Worm (Caenorhabditis elegans) whole organism, L4 larva: Measurements from ENCODE around the gene Y50D4B.4.

Experiments used
- F44E2.7 ChIP-seq: fragments of 200-800 bp; sonication (Bioruptor generic); IDR thresholded peaks from 2 replicates; pipeline ENCODE4 v2.1.2; 2022; ENCODE audit warnings: missing genetic modification characterization, missing compliant biosample characterization
- F49E8.2 ChIP-seq: sonication (generic microtip); optimal IDR thresholded peaks from 2 replicates; lab custom pipeline; 2016; ENCODE audit warnings: missing compliant biosample characterization, mild to moderate bottlenecking, missing genetic modification characterization, borderline replicate concordance
- Y5F2A.4 ChIP-seq: fragments of 200-800 bp; sonication (Bioruptor generic); optimal IDR thresholded peaks from 2 replicates; lab custom pipeline; 2018; ENCODE audit warnings: mild to moderate bottlenecking, missing genetic modification characterization, missing compliant biosample characterization
- aha-1 ChIP-seq: fragments of 150-350 bp; peaks from one replicate; lab custom pipeline; 2014; ENCODE audit warnings: missing biosample characterization, missing genetic modification characterization
- ama-1 ChIP-seq: fragments of 150-350 bp; optimal IDR thresholded peaks from 2 replicates; lab custom pipeline; 2014; ENCODE audit warnings: inconsistent platforms, mixed read lengths
- attf-4 ChIP-seq: sonication (generic microtip); optimal IDR thresholded peaks from 3 replicates; lab custom pipeline; 2017; ENCODE audit warnings: missing biosample characterization, missing genetic modification characterization
- ceh-20 ChIP-seq: fragments of 200-800 bp; sonication (Bioruptor generic); IDR thresholded peaks from 2 replicates; pipeline ENCODE4 v1.3.6; 2022; ENCODE audit warnings: missing genetic modification reagents, missing genetic modification characterization, missing compliant biosample characterization
- ceh-32 ChIP-seq: sonication (generic microtip); optimal IDR thresholded peaks from 2 replicates; lab custom pipeline; 2016; ENCODE audit warnings: mild to moderate bottlenecking, missing genetic modification characterization, missing compliant biosample characterization; ENCODE audit not compliant: poor library complexity
- ceh-62 ChIP-seq: sonication (generic microtip); optimal IDR thresholded peaks from 2 replicates; lab custom pipeline; 2017; ENCODE audit warnings: missing biosample characterization, missing genetic modification characterization
- ceh-82 ChIP-seq: sonication (generic microtip); optimal IDR thresholded peaks from 2 replicates; lab custom pipeline; 2017; ENCODE audit warnings: missing biosample characterization, missing genetic modification characterization
- ctbp-1 ChIP-seq: fragments of 200-800 bp; sonication (Bioruptor generic); IDR thresholded peaks from 2 replicates; pipeline ENCODE4 v1.3.6; 2022; ENCODE audit warnings: missing genetic modification reagents, missing genetic modification characterization, missing compliant biosample characterization
- daf-16 ChIP-seq, 3 experiments: sonication (generic microtip); optimal IDR thresholded peaks; 2 replicates each; lab custom pipeline; 2016 to 2017; ENCODE audit warnings: missing genetic modification characterization in 3 of 3, missing genetic modification reagents in 3 of 3, mild to moderate bottlenecking in 2 of 3, missing compliant biosample characterization in 2 of 3, missing biosample characterization in 1 of 3, moderate library complexity in 1 of 3
- daf-19 ChIP-seq: fragments of 200-800 bp; sonication (Bioruptor generic); conservative IDR thresholded peaks from 2 replicates; pipeline ENCODE4 v1.3.6; 2022; ENCODE audit warnings: missing genetic modification characterization, missing compliant biosample characterization
- dpl-1 ChIP-seq: fragments of 150-350 bp; optimal IDR thresholded peaks from 2 replicates; lab custom pipeline; 2014; ENCODE audit warnings: missing biosample characterization, missing genetic modification reagents, missing genetic modification characterization
- egl-43 ChIP-seq: fragments of 200-800 bp; sonication (Bioruptor generic); IDR thresholded peaks from 2 replicates; pipeline ENCODE4 v1.3.6; 2022; ENCODE audit warnings: missing genetic modification reagents, missing genetic modification characterization, missing compliant biosample characterization
- fkh-10 ChIP-seq: fragments of 150-350 bp; optimal IDR thresholded peaks from 2 replicates; lab custom pipeline; 2014; ENCODE audit warnings: missing biosample characterization, missing genetic modification reagents, missing genetic modification characterization
- hif-1 ChIP-seq, 2 experiments: sonication (generic microtip); optimal IDR thresholded peaks; 2 replicates each; lab custom pipeline; 2016 to 2017; ENCODE audit warnings: missing compliant biosample characterization in 2 of 2, missing genetic modification characterization in 2 of 2, missing genetic modification reagents in 2 of 2, missing genotype in 2 of 2, mild to moderate bottlenecking in 1 of 2
- hlh-30 ChIP-seq: sonication (generic microtip); optimal IDR thresholded peaks from 2 replicates; lab custom pipeline; 2017; ENCODE audit warnings: antibody characterized with exemption, mild to moderate bottlenecking, missing genetic modification characterization, missing compliant biosample characterization; ENCODE audit not compliant: insufficient read depth
- hmg-1.1 ChIP-seq: fragments of 200-800 bp; sonication (Bioruptor generic); IDR thresholded peaks from 2 replicates; pipeline ENCODE4 v1.3.6; 2022; ENCODE audit warnings: missing genetic modification reagents, missing genetic modification characterization, missing compliant biosample characterization
- jun-1 ChIP-seq: fragments of 150-350 bp; optimal IDR thresholded peaks from 2 replicates; lab custom pipeline; 2014; ENCODE audit warnings: missing biosample characterization, missing genetic modification reagents, missing genetic modification characterization
- lin-29 ChIP-seq: fragments of 200-800 bp; sonication (Bioruptor generic); IDR thresholded peaks from 2 replicates; pipeline ENCODE4 v1.3.6; 2022; ENCODE audit warnings: missing genetic modification reagents, missing genetic modification characterization, missing compliant biosample characterization
- lin-38 ChIP-seq: fragments of 200-800 bp; sonication (Bioruptor generic); IDR thresholded peaks from 2 replicates; pipeline ENCODE4 v1.3.6; 2022; ENCODE audit warnings: missing genetic modification reagents, missing genetic modification characterization, missing compliant biosample characterization
- lin-39 ChIP-seq: fragments of 150-350 bp; optimal IDR thresholded peaks from 2 replicates; lab custom pipeline; 2014; ENCODE audit warnings: missing biosample characterization, missing genetic modification reagents, missing genetic modification characterization
- lir-3 ChIP-seq: sonication (generic microtip); optimal IDR thresholded peaks from 2 replicates; lab custom pipeline; 2016; ENCODE audit warnings: mild to moderate bottlenecking, missing genetic modification characterization, missing compliant biosample characterization
- madf-9 ChIP-seq: fragments of 200-800 bp; sonication (Bioruptor generic); conservative IDR thresholded peaks from 2 replicates; pipeline ENCODE4 v1.3.6; 2022; ENCODE audit warnings: missing genetic modification reagents, missing genetic modification characterization, missing compliant biosample characterization
- mxl-2 ChIP-seq: fragments of 200-800 bp; sonication (Bioruptor generic); conservative IDR thresholded peaks from 2 replicates; pipeline ENCODE4 v1.3.6; 2022; ENCODE audit warnings: missing genetic modification reagents, missing genetic modification characterization, missing compliant biosample characterization
- mxl-3 ChIP-seq: fragments of 200-800 bp; sonication (Bioruptor generic); optimal IDR thresholded peaks from 2 replicates; lab custom pipeline; 2018; ENCODE audit warnings: mild to moderate bottlenecking, missing genetic modification characterization, missing compliant biosample characterization
- nhr-6 ChIP-seq: fragments of 150-350 bp; optimal IDR thresholded peaks from 2 replicates; lab custom pipeline; 2014; ENCODE audit warnings: missing biosample characterization, missing genetic modification characterization
- nhr-77 ChIP-seq: fragments of 150-350 bp; optimal IDR thresholded peaks from 2 replicates; lab custom pipeline; 2014; ENCODE audit warnings: missing biosample characterization, missing genetic modification characterization
- php-3 ChIP-seq: fragments of 200-800 bp; sonication (Bioruptor generic); IDR thresholded peaks from 2 replicates; pipeline ENCODE4 v1.3.6; 2022; ENCODE audit warnings: missing genetic modification reagents, missing genetic modification characterization, missing compliant biosample characterization
- saeg-2 ChIP-seq: fragments of 200-800 bp; sonication (Bioruptor generic); IDR thresholded peaks from 2 replicates; pipeline ENCODE4 v1.3.6; 2022; ENCODE audit warnings: missing genetic modification reagents, missing genetic modification characterization, missing compliant biosample characterization
- set-16 ChIP-seq: fragments of 200-800 bp; sonication (Bioruptor generic); IDR thresholded peaks from 2 replicates; pipeline ENCODE4 v1.3.6; 2022; ENCODE audit warnings: missing genetic modification reagents, missing genetic modification characterization, missing compliant biosample characterization
- spr-3 ChIP-seq: fragments of 200-800 bp; sonication (Bioruptor generic); optimal IDR thresholded peaks from 2 replicates; lab custom pipeline; 2018; ENCODE audit warnings: mild to moderate bottlenecking, missing genetic modification characterization, missing compliant biosample characterization
- tag-97 ChIP-seq: fragments of 200-800 bp; sonication (Bioruptor generic); IDR thresholded peaks from 2 replicates; pipeline ENCODE4 v1.3.6; 2022; ENCODE audit warnings: missing genetic modification characterization, missing compliant biosample characterization
- unc-130 ChIP-seq: sonication (generic microtip); optimal IDR thresholded peaks from 2 replicates; lab custom pipeline; 2016; ENCODE audit warnings: missing genetic modification reagents, missing genetic modification characterization, missing compliant biosample characterization
- zfp-3 ChIP-seq: fragments of 200-800 bp; sonication (Bioruptor generic); conservative IDR thresholded peaks from 2 replicates; pipeline ENCODE4 v1.3.6; 2022; ENCODE audit warnings: missing genetic modification reagents, missing genetic modification characterization, missing compliant biosample characterization
- ztf-7 ChIP-seq: fragments of 150-350 bp; optimal IDR thresholded peaks from 2 replicates; lab custom pipeline; 2014; ENCODE audit warnings: missing biosample characterization, missing genetic modification characterization

The Y50D4B.4 gene

ce11 chrV:1060219-1060863 lies 32.1 kb upstream of the Y50D4B.4 start (continued):
- TF ChIP-seq hif-1 (tag; optimal IDR thresholded peaks at IDR 0.05; lab: Kevin White, UChicago) (no peak), ceh-32 (tag; lab: Kevin White, UChicago) (no peak), nhr-6 (tag; lab: Kevin White, UChicago) (no peak), ztf-7 (tag; lab: Kevin White, UChicago) (no peak), lin-29 (no peak), dpl-1 (GFP tag; lab: Kevin White, UChicago) (peak; percentile 13), spr-3 (GFP tag; lab: Kevin White, UChicago) (no peak), fkh-10 (no peak), F44E2.7 (GFP tag; lab: Robert Waterston, UW) (no peak), daf-16 (GFP tag; optimal IDR thresholded peaks at IDR 0.05; lab: Kevin White, UChicago) (no peak), daf-16 (tag; optimal IDR thresholded peaks at IDR 0.05; lab: Kevin White, UChicago) (peak; percentile 63), ama-1 (no peak), unc-130 (no peak), attf-4 (tag; lab: Kevin White, UChicago) (no peak), mxl-3 (peak; percentile 23), mxl-2 (no peak), tag-97 (GFP tag; lab: Robert Waterston, UW) (no peak), ceh-62 (tag; lab: Kevin White, UChicago) (no peak), zfp-3 (GFP tag; lab: Robert Waterston, UW) (no peak), madf-9 (GFP tag; lab: Robert Waterston, UW) (no peak), aha-1 (tag; lab: Kevin White, UChicago) (peak; percentile 5), lin-39 (tag; lab: Kevin White, UChicago) (no peak), nhr-77 (tag; lab: Kevin White, UChicago) (peak; percentile 13)

DNA sequence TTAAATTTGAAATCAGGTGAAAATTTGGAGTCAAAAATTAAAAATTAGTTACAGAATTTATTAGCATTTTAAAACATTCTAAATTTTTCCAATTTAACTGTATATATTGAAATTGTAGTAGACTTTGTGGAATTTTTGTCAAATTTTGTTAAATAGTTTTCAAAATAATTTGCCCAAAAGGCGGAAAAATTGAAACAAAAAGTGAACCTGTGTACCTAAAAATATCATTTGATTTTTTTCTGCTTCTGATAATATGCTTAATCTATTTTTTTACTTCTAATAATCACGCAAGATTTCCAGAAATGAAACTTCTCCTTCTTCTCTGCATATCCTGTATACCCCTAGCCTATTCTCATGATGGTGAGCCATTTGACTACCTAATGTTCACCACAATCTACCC lies 31.2 kb upstream of the Y50D4B.4 start, which contains the start of gene rnst-2:
Gene rnst-2, plus strand, starts transcription at position 301 of the 400 bp plus-strand sequence.
- TF ChIP-seq set-16 (GFP tag; lab: Robert Waterston, UW) (no peak), ceh-20 (GFP tag; lab: Robert Waterston, UW) (no peak), attf-4 (tag; lab: Kevin White, UChicago) (no peak), lin-38 (GFP tag; lab: Robert Waterston, UW) (no peak), php-3 (no peak), egl-43 (GFP tag; lab: Robert Waterston, UW) (no peak), lin-39 (tag; lab: Kevin White, UChicago) (no peak), lir-3 (tag; lab: Kevin White, UChicago) (no peak), hmg-1.1 (no peak), saeg-2 (GFP tag; lab: Robert Waterston, UW) (no peak), Y5F2A.4 (GFP tag; lab: Kevin White, UChicago) (no peak)

- TF ChIP-seq ceh-82 (no peak), lin-39 (tag; lab: Kevin White, UChicago) (no peak), ctbp-1 (GFP tag; lab: Robert Waterston, UW) (no peak), dpl-1 (GFP tag; lab: Kevin White, UChicago) (no peak), hlh-30 (no peak), egl-43 (GFP tag; lab: Robert Waterston, UW) (no peak)
Observed at ce11 chrV:1064491-1064890, 28.0 kb upstream of the Y50D4B.4 start, which contains the start of gene str-67. str-67 (minus strand) TSS chrV:1064591.

ce11 chrV:1067468-1067867 lies 25.0 kb upstream of the Y50D4B.4 start, which contains the start of gene K10C9.7:
K10C9.7 (minus strand) TSS chrV:1067568.
- TF ChIP-seq jun-1 (tag; lab: Kevin White, UChicago) (no peak), F49E8.2 (tag; lab: Kevin White, UChicago) (no peak), nhr-6 (tag; lab: Kevin White, UChicago) (no peak), daf-19 (GFP tag; lab: Robert Waterston, UW) (no peak)
